Fruit fly (Drosophila melanogaster) Kc167 (cell line): ENCODE measurements around the gene Tlk.

Experiments used
- Sin3A ChIP-seq: fragments of >200 bp; optimal IDR thresholded peaks from 2 replicates; lab custom pipeline; 2018; ENCODE audit warnings: missing external identifiers
- psq ChIP-seq: fragments of >200 bp; optimal IDR thresholded peaks from 2 replicates; lab custom pipeline; 2017; ENCODE audit warnings: missing external identifiers
- ttk ChIP-seq: sonication (Bioruptor generic); optimal IDR thresholded peaks from 2 replicates; lab custom pipeline; 2017; ENCODE audit warnings: missing external identifiers

DNA sequence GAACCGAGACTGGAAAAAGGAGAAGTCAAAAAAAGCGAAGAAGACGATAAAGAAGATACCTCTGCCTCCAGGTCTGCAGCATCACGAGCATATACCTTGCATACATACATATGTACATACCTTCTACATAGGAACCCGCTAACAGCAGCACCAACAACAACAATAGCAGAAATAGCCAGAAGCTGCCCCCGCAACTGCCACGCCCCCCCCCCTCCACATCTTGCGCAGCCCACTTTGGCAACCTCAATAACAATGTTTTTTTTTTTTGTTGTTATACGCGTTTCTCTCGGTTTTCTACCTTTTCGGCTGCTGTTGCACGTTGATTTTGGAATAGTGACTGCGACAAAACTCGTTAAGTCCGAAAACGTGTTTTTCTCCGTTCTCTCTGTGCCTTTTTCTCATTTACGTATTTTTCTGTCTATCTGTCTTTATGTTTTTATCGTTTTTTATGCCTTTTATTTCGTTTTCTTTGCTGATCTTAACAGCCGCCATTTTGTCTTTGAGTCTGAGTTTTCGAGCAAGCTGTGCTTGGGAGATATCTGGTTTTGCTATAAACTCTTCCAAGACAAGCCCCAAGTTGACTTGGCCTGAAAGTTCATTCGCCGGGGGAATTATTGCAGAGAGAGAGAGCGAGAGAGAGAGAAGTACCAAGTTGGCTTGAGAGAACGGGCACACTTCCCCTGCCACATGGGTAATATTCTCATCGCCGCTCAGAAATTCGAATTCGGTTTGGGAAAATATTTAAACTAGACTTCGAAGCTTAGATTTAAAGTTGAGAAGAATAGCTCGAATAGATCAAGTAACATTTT lies 115.4 kb downstream of the Tlk start:
- TF ChIP-seq Sin3A (no peak), ttk (lab: Kevin White, UChicago) (no peak), psq (lab: Kevin White, UChicago) (no peak)
